Worm (Caenorhabditis elegans) whole organism, early embryonic: ENCODE data around the gene glb-13.

Experiments used
- B0310.2 ChIP-seq: sonication (generic microtip); optimal IDR thresholded peaks from 2 replicates; lab custom pipeline; 2016; ENCODE audit warnings: mild to moderate bottlenecking, missing genetic modification characterization, missing compliant biosample characterization
- F13C5.2 ChIP-seq: sonication (generic microtip); optimal IDR thresholded peaks from 2 replicates; lab custom pipeline; 2017; ENCODE audit warnings: mild to moderate bottlenecking, missing genetic modification characterization, inconsistent platforms, missing compliant biosample characterization
- ama-1 ChIP-seq: fragments of 150-350 bp; optimal IDR thresholded peaks from 2 replicates; lab custom pipeline; 2014
- ceh-13 ChIP-seq: fragments of 200-800 bp; sonication (Bioruptor generic); optimal IDR thresholded peaks from 2 replicates; lab custom pipeline; 2018; ENCODE audit warnings: mild to moderate bottlenecking, missing genetic modification characterization, missing compliant biosample characterization
- ceh-36 ChIP-seq: sonication (generic microtip); optimal IDR thresholded peaks from 2 replicates; lab custom pipeline; 2016; ENCODE audit warnings: missing genetic modification characterization, inconsistent platforms, missing compliant biosample characterization
- ets-7 ChIP-seq: sonication (generic microtip); optimal IDR thresholded peaks from 2 replicates; lab custom pipeline; 2016; ENCODE audit warnings: missing genotype, missing genetic modification characterization, missing compliant biosample characterization
- flt-1 ChIP-seq: fragments of 200-800 bp; sonication (Bioruptor generic); IDR thresholded peaks from 2 replicates; pipeline ENCODE4 v1.3.6; 2022; ENCODE audit warnings: missing genetic modification characterization, missing compliant biosample characterization
- hmg-4 ChIP-seq: fragments of 200-800 bp; sonication (Bioruptor generic); optimal IDR thresholded peaks from 2 replicates; lab custom pipeline; 2018; ENCODE audit warnings: mild to moderate bottlenecking, missing genetic modification characterization, missing compliant biosample characterization
- scrt-1 ChIP-seq: fragments of 200-800 bp; sonication (Bioruptor generic); IDR thresholded peaks from 2 replicates; pipeline ENCODE4 v1.3.6; 2022; ENCODE audit warnings: missing genetic modification characterization, missing compliant biosample characterization
- sea-1 ChIP-seq: fragments of 200-800 bp; sonication (Bioruptor generic); conservative IDR thresholded peaks from 2 replicates; pipeline ENCODE4 v1.3.6; 2022; ENCODE audit warnings: missing genetic modification characterization, missing compliant biosample characterization
- tbx-37 ChIP-seq: fragments of 200-800 bp; sonication (Bioruptor generic); conservative IDR thresholded peaks from 2 replicates; pipeline ENCODE4 v1.3.6; 2022; ENCODE audit warnings: missing genetic modification reagents, missing genetic modification characterization, missing compliant biosample characterization
- tra-4 ChIP-seq: sonication (generic microtip); optimal IDR thresholded peaks from 2 replicates; lab custom pipeline; 2017; ENCODE audit warnings: missing genetic modification characterization, missing compliant biosample characterization

DNA sequence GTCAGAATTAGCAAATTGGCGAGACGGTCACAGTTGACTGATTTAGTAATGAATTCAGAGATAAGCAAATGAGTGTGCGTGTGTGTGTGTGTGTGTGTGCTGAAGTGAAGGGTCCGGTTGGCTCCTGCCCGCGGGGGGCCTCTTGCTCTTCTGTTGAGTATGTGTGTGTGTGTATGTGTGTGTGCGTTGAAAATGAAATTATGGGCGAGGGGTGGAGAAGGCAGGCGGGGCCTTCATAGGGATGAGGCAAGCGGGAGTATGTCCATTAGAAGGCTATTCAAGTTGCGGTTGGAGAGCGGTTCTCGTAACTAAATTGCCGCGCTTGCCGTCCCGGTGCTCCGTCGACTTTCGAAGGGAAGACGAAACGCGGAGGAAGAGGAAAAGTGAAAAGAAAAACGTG lies 29.1 kb upstream of the glb-13 start:
- peak; percentile 0 for TF ChIP-seq F13C5.2 (tag; lab: Kevin White, UChicago)
- TF ChIP-seq scrt-1 = 0 out of 2 replicates have a peak, but pooled peaks have one; percentile 15
- no peak for TF ChIP-seq ets-7
- no peak for TF ChIP-seq ama-1 (lab: Kevin White, UChicago)
- TF ChIP-seq flt-1 (GFP tag; lab: Robert Waterston, UW) = no peak
- TF ChIP-seq ceh-13 (GFP tag; lab: Kevin White, UChicago) = no peak
- peak; percentile 52 for TF ChIP-seq hmg-4
- TF ChIP-seq ceh-36 (tag; lab: Kevin White, UChicago) = no peak
- 0 out of 2 replicates have a peak, but pooled peaks have one; percentile 12 for TF ChIP-seq tbx-37 (GFP tag; lab: Robert Waterston, UW)
- no peak for TF ChIP-seq sea-1
- TF ChIP-seq B0310.2 (tag; lab: Kevin White, UChicago) = no peak
- no peak for TF ChIP-seq tra-4 (tag; lab: Kevin White, UChicago)
